Worm (Caenorhabditis elegans): ENCODE data around the gene T04H1.5.

The T04H1.5 gene

DNA sequence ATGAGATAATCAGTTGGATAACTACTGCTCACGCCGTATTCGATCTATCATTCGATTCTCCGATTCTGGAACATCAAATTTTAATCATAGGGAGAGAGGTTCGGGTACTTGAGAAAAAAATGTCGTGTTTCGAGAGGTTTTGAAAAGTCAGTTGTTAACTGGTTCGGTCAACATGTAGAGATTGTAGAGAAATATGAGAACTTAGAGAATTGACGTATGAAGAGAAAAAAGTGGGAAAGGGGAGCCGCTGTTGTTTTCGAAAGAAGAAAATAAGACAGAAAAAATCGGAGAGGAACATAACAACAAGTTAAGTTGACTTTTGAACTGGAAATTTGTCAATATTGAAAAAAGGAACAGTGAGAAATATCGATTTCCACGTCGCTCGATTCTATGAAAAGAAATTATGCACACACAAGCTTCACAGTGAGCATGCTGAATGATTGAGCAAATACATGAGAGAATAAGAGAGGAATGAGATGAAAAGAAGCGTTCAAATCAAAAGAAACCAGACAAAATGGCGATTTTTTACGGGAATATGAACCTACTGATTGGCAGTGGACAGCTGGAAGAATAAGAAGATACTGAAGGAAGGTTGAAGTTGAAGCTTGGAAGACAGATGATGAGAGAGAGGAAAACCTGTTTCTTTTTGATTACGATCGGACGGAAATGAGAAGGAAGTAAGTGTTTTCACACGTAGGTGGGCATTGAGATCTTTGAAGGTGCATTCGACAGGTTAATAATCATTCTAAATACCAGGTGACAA, 6.0 kb upstream of the T04H1.5 start, which contains the start of the genes T04H1.13, slfl-5 and rad-50:
Gene T04H1.13 (minus strand): TSS at position 51 of the 763 bp plus-strand sequence.
Gene slfl-5 (minus strand): TSS at position 65 of the 763 bp plus-strand sequence.
Gene rad-50 (plus strand): TSS at position 667 of the 763 bp plus-strand sequence.
- TF ChIP-seq ceh-27 (GFP tag; optimal IDR thresholded peaks at IDR 0.05) (peak; percentile 31), let-526 (GFP tag; IDR thresholded peaks at IDR 0.05) (no peak), nhr-80 (tag; optimal IDR thresholded peaks at IDR 0.05) (peak; percentile 76), lir-1 (GFP tag; conservative IDR thresholded peaks at IDR 0.05) (no peak), egrh-3 (GFP tag; IDR thresholded peaks at IDR 0.05) (no peak), let-607 (tag; optimal IDR thresholded peaks at IDR 0.05) (peak; percentile 82 to 92), madf-3 (GFP tag; IDR thresholded peaks at IDR 0.05) (no peak)

- TF ChIP-seq cebp-1 (GFP tag; IDR thresholded peaks at IDR 0.05): peak; percentile 77; the same call in 1 of the 2 replicates
- TF ChIP-seq cebp-1 (tag; optimal IDR thresholded peaks at IDR 0.05): peak; percentile 94
- TF ChIP-seq Y53G8AR.9 (GFP tag; conservative IDR thresholded peaks at IDR 0.05): no peak
- TF ChIP-seq hsf-1 (GFP tag; IDR thresholded peaks at IDR 0.05): no peak
- TF ChIP-seq attf-3 (GFP tag; conservative IDR thresholded peaks at IDR 0.05): peak; percentile 90
These were observed 5.2 kb upstream of the T04H1.5 start for ce11 chrV:12245777-12246452.

- TF ChIP-seq tbx-9 (tag; optimal IDR thresholded peaks at IDR 0.05; ENCODE audit: borderline replicate concordance): no peak
These were observed 1.1 kb downstream of the T04H1.5 start, which contains the start of gene lrx-1 for ce11 chrV:12252272-12252671. Gene lrx-1, plus strand, starts transcription at chrV:12252572.

DNA sequence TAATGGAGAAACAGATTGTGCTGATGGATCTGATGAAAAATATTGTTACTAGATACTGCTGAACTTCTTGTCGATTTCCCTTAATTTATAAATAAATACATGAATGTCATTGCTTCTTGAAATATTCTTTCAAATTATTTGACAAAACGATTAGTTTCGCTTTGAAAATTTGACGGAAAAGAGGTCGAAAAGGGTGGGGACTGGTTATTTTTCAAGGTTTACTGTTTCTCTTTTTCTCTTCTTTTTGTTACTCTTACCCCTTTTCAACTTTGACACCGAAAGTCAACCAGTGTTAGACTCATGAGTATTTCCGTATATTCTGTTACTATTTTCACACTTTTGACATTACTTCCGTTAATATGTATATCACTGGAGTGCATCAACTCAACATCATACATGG, 4.2 kb downstream of the T04H1.5 start, which contains the start of gene T04H1.12:
Gene T04H1.12 (plus strand): TSS at position 301 of the 400 bp plus-strand sequence.
- TF ChIP-seq F57C9.4 (tag; optimal IDR thresholded peaks at IDR 0.05) (no peak), ceh-40 (GFP tag; IDR thresholded peaks at IDR 0.05) (no peak), dpl-1 (GFP tag; optimal IDR thresholded peaks at IDR 0.05) (no peak), egl-18 (GFP tag; IDR thresholded peaks at IDR 0.05) (no peak), mcd-1 (GFP tag; IDR thresholded peaks at IDR 0.05) (no peak), D2030.7 (GFP tag; IDR thresholded peaks at IDR 0.05) (no peak), ceh-27 (GFP tag; optimal IDR thresholded peaks at IDR 0.05) (no peak), F10E7.11 (tag; optimal IDR thresholded peaks at IDR 0.05) (no peak), ztf-26 (tag; optimal IDR thresholded peaks at IDR 0.05) (no peak), lin-40 (tag; optimal IDR thresholded peaks at IDR 0.05) (no peak), bed-1 (GFP tag; IDR thresholded peaks at IDR 0.05) (no peak), chd-7 (tag; optimal IDR thresholded peaks at IDR 0.05) (no peak), lin-35 (GFP tag; optimal IDR thresholded peaks at IDR 0.05) (no peak), akir-1 (GFP tag; optimal IDR thresholded peaks at IDR 0.05) (no peak), nfya-1 (tag; optimal IDR thresholded peaks at IDR 0.05; ENCODE audit: borderline replicate concordance, insufficient read depth) (no peak), lin-26 (GFP tag; IDR thresholded peaks at IDR 0.05) (no peak), lsy-27 (tag; optimal IDR thresholded peaks at IDR 0.05; ENCODE audit: borderline replicate concordance, insufficient read depth) (no peak), snpc-4 (GFP tag; optimal IDR thresholded peaks at IDR 0.05) (no peak), snpc-4 (tag; optimal IDR thresholded peaks at IDR 0.05) (no peak), F57A8.1 (GFP tag; optimal IDR thresholded peaks at IDR 0.05) (no peak), T26A5.8 (tag; optimal IDR thresholded peaks at IDR 0.05) (no peak)

Measured in whole organism, young adult.